Worm (Caenorhabditis elegans) whole organism, L2 larva: ENCODE results near the gene rpn-6.2.

Source experiments
- C34F6.9 ChIP-seq: fragments of 150-350 bp; optimal IDR thresholded peaks from 2 replicates; lab custom pipeline; 2014; ENCODE audit warnings: missing biosample characterization, missing genetic modification characterization
- F13H6.1 ChIP-seq: sonication (generic microtip); optimal IDR thresholded peaks from 2 replicates; lab custom pipeline; 2016; ENCODE audit warnings: missing genetic modification characterization, missing compliant biosample characterization
- R02D3.7 ChIP-seq: fragments of 150-350 bp; optimal IDR thresholded peaks from 2 replicates; lab custom pipeline; 2014; ENCODE audit warnings: missing biosample characterization, missing genetic modification characterization
- Y55F3AM.14 ChIP-seq: fragments of 200-800 bp; sonication (Bioruptor generic); optimal IDR thresholded peaks from 2 replicates; lab custom pipeline; 2018; ENCODE audit warnings: mild to moderate bottlenecking, missing genetic modification characterization, missing compliant biosample characterization
- ZK546.5 ChIP-seq: sonication (generic microtip); optimal IDR thresholded peaks from 2 replicates; lab custom pipeline; 2017; ENCODE audit warnings: missing biosample characterization, missing genetic modification characterization
- alr-1 ChIP-seq: fragments of 150-350 bp; optimal IDR thresholded peaks from 2 replicates; lab custom pipeline; 2014; ENCODE audit warnings: missing biosample characterization, missing genetic modification characterization
- aly-2 ChIP-seq: fragments of 150-350 bp; optimal IDR thresholded peaks from 2 replicates; lab custom pipeline; 2014; ENCODE audit warnings: missing biosample characterization, missing genetic modification characterization
- ama-1 ChIP-seq: fragments of 150-350 bp; optimal IDR thresholded peaks from 2 replicates; lab custom pipeline; 2018; ENCODE audit warnings: inconsistent platforms
- blmp-1 ChIP-seq: sonication (generic microtip); optimal IDR thresholded peaks from 2 replicates; lab custom pipeline; 2017; ENCODE audit warnings: missing genetic modification characterization, mild to moderate bottlenecking, missing compliant biosample characterization, antibody characterized with exemption, moderate library complexity; ENCODE audit not compliant: insufficient read depth
- ceh-16 ChIP-seq: fragments of 150-350 bp; optimal IDR thresholded peaks from 2 replicates; lab custom pipeline; 2014; ENCODE audit warnings: missing biosample characterization, missing genetic modification characterization
- ceh-82 ChIP-seq: fragments of 150-350 bp; optimal IDR thresholded peaks from 2 replicates; lab custom pipeline; 2014; ENCODE audit warnings: missing biosample characterization, missing genetic modification characterization
- crh-2 ChIP-seq: sonication (generic microtip); optimal IDR thresholded peaks from 2 replicates; lab custom pipeline; 2017; ENCODE audit warnings: missing biosample characterization, missing genetic modification characterization
- dmd-4 ChIP-seq: sonication (generic microtip); optimal IDR thresholded peaks from 2 replicates; lab custom pipeline; 2017; ENCODE audit warnings: missing biosample characterization, missing genetic modification characterization
- egl-27 ChIP-seq: sonication (generic microtip); optimal IDR thresholded peaks from 3 replicates; lab custom pipeline; 2017; ENCODE audit warnings: missing biosample characterization, missing genetic modification reagents, missing genetic modification characterization
- elt-1 ChIP-seq: fragments of 150-350 bp; optimal IDR thresholded peaks from 2 replicates; lab custom pipeline; 2014; ENCODE audit warnings: missing biosample characterization, missing genetic modification characterization
- elt-3 ChIP-seq: sonication (generic microtip); optimal IDR thresholded peaks from 2 replicates; lab custom pipeline; 2017; ENCODE audit warnings: missing biosample characterization, missing genetic modification characterization
- fos-1 ChIP-seq: fragments of 150-350 bp; optimal IDR thresholded peaks from 2 replicates; lab custom pipeline; 2014; ENCODE audit warnings: missing biosample characterization, missing genetic modification characterization
- gmeb-1 ChIP-seq: fragments of 150-350 bp; optimal IDR thresholded peaks from 2 replicates; lab custom pipeline; 2014; ENCODE audit warnings: missing biosample characterization, missing genetic modification characterization
- lin-11 ChIP-seq: fragments of 150-350 bp; sonication (generic microtip); optimal IDR thresholded peaks from 2 replicates; lab custom pipeline; 2014; ENCODE audit warnings: missing biosample characterization, missing genetic modification characterization, inconsistent platforms, mixed read lengths
- lin-13 ChIP-seq: fragments of 150-350 bp; optimal IDR thresholded peaks from 2 replicates; lab custom pipeline; 2014; ENCODE audit warnings: missing biosample characterization, missing genetic modification reagents, missing genetic modification characterization
- lin-39 ChIP-seq: fragments of 150-350 bp; optimal IDR thresholded peaks from 2 replicates; lab custom pipeline; 2014; ENCODE audit warnings: missing biosample characterization, missing genetic modification reagents, missing genetic modification characterization
- lsy-2 ChIP-seq, 2 experiments: fragments of 150-350 bp in 1 of 2; sonication (generic microtip) in 1 of 2; optimal IDR thresholded peaks; 2 replicates each; lab custom pipeline; 2014 to 2017; ENCODE audit warnings: missing biosample characterization in 2 of 2, missing genetic modification characterization in 2 of 2
- mab-5 ChIP-seq: fragments of 150-350 bp; optimal IDR thresholded peaks from 2 replicates; lab custom pipeline; 2014; ENCODE audit warnings: missing biosample characterization, missing genetic modification characterization
- mbf-1 ChIP-seq: sonication (generic microtip); optimal IDR thresholded peaks from 2 replicates; lab custom pipeline; 2017; ENCODE audit warnings: missing biosample characterization, missing genetic modification characterization
- mdl-1 ChIP-seq, 2 experiments: fragments of 150-350 bp in 1 of 2; sonication (generic microtip) in 1 of 2; optimal IDR thresholded peaks; 2 replicates each; lab custom pipeline; 2017; ENCODE audit warnings: missing biosample characterization in 2 of 2, missing genetic modification characterization in 2 of 2
- nhr-10 ChIP-seq: sonication (generic microtip); optimal IDR thresholded peaks from 2 replicates; lab custom pipeline; 2017; ENCODE audit warnings: missing biosample characterization, missing genetic modification characterization
- nhr-11 ChIP-seq: fragments of 150-350 bp; optimal IDR thresholded peaks from 2 replicates; lab custom pipeline; 2014; ENCODE audit warnings: missing biosample characterization, missing genetic modification characterization
- nhr-12 ChIP-seq: fragments of 150-350 bp; optimal IDR thresholded peaks from 2 replicates; lab custom pipeline; 2014; ENCODE audit warnings: missing biosample characterization, missing genetic modification characterization
- nhr-129 ChIP-seq: fragments of 150-350 bp; optimal IDR thresholded peaks from 2 replicates; lab custom pipeline; 2014; ENCODE audit warnings: missing biosample characterization, missing genetic modification characterization
- nhr-21 ChIP-seq: fragments of 150-350 bp; optimal IDR thresholded peaks from 2 replicates; lab custom pipeline; 2014; ENCODE audit warnings: missing biosample characterization, missing genetic modification characterization
- nhr-23 ChIP-seq: fragments of 150-350 bp; optimal IDR thresholded peaks from 2 replicates; lab custom pipeline; 2014; ENCODE audit warnings: missing biosample characterization, missing genetic modification reagents, missing genetic modification characterization
- nhr-237 ChIP-seq: fragments of 150-350 bp; optimal IDR thresholded peaks from 2 replicates; lab custom pipeline; 2014; ENCODE audit warnings: missing biosample characterization, missing genetic modification characterization
- nhr-25 ChIP-seq: fragments of 150-350 bp; sonication (generic microtip); optimal IDR thresholded peaks from 3 replicates; lab custom pipeline; 2014; ENCODE audit warnings: missing biosample characterization, missing genetic modification characterization
- nhr-6 ChIP-seq: fragments of 150-350 bp; optimal IDR thresholded peaks from 2 replicates; lab custom pipeline; 2014; ENCODE audit warnings: missing biosample characterization, missing genetic modification characterization
- nhr-77 ChIP-seq: fragments of 150-350 bp; optimal IDR thresholded peaks from 2 replicates; lab custom pipeline; 2014; ENCODE audit warnings: missing biosample characterization, missing genetic modification characterization
- peb-1 ChIP-seq: fragments of 150-350 bp; optimal IDR thresholded peaks from 2 replicates; lab custom pipeline; 2014; ENCODE audit warnings: missing biosample characterization, missing genetic modification characterization
- sem-4 ChIP-seq: fragments of 150-350 bp; optimal IDR thresholded peaks from 2 replicates; lab custom pipeline; 2014; ENCODE audit warnings: missing biosample characterization, missing genetic modification reagents, missing genetic modification characterization
- skn-1 ChIP-seq: sonication (generic microtip); optimal IDR thresholded peaks from 2 replicates; lab custom pipeline; 2017; ENCODE audit warnings: missing biosample characterization, missing genetic modification characterization
- sma-3 ChIP-seq: sonication (generic microtip); optimal IDR thresholded peaks from 2 replicates; lab custom pipeline; 2016; ENCODE audit warnings: missing genetic modification reagents, missing genetic modification characterization, missing compliant biosample characterization
- sma-9 ChIP-seq, 2 experiments: fragments of 150-350 bp in 1 of 2; sonication (generic microtip) in 1 of 2; optimal IDR thresholded peaks; 2 replicates each; lab custom pipeline; 2014 to 2016; ENCODE audit warnings: missing genetic modification characterization in 2 of 2, mild to moderate bottlenecking in 1 of 2, missing biosample characterization in 1 of 2, missing compliant biosample characterization in 1 of 2, missing genetic modification reagents in 1 of 2, moderate library complexity in 1 of 2
- snpc-4 ChIP-seq: fragments of 150-350 bp; optimal IDR thresholded peaks from 2 replicates; lab custom pipeline; 2014; ENCODE audit warnings: missing biosample characterization, missing genetic modification characterization
- unc-39 ChIP-seq: fragments of 150-350 bp; optimal IDR thresholded peaks from 2 replicates; lab custom pipeline; 2014; ENCODE audit warnings: missing biosample characterization, missing genetic modification characterization
- unc-55 ChIP-seq: fragments of 150-350 bp; sonication (generic microtip); optimal IDR thresholded peaks from 3 replicates; lab custom pipeline; 2014; ENCODE audit warnings: missing biosample characterization, missing genetic modification reagents, missing genetic modification characterization
- unc-62 ChIP-seq: fragments of 150-350 bp; optimal IDR thresholded peaks from 2 replicates; lab custom pipeline; 2014; ENCODE audit warnings: missing biosample characterization, missing genetic modification reagents, missing genetic modification characterization
- zag-1 ChIP-seq: fragments of 150-350 bp; optimal IDR thresholded peaks from 2 replicates; lab custom pipeline; 2014; ENCODE audit warnings: missing biosample characterization, missing genetic modification characterization
- ztf-1 ChIP-seq: fragments of 200-800 bp; sonication (Bioruptor generic); conservative IDR thresholded peaks from 2 replicates; pipeline ENCODE4 v1.3.6; 2022; ENCODE audit warnings: missing genetic modification characterization, missing compliant biosample characterization
- ztf-11 ChIP-seq: sonication (generic microtip); optimal IDR thresholded peaks from 2 replicates; lab custom pipeline; 2017; ENCODE audit warnings: missing biosample characterization, missing genetic modification characterization
- ztf-4 ChIP-seq: fragments of 150-350 bp; optimal IDR thresholded peaks from 2 replicates; lab custom pipeline; 2014; ENCODE audit warnings: missing biosample characterization, missing genetic modification characterization

rpn-6.2 gene

ce11 chrIII:8985461-8985860 is 16.3 kb downstream of the rpn-6.2 start:
- TF ChIP-seq mdl-1 (tag; optimal IDR thresholded peaks at IDR 0.05; lab: Kevin White, UChicago) (no peak), aly-2 (tag; lab: Kevin White, UChicago) (no peak), mab-5 (tag; lab: Kevin White, UChicago) (no peak), alr-1 (tag; lab: Kevin White, UChicago) (no peak)

ce11 chrIII:8984960-8985359 is 16.8 kb downstream of the rpn-6.2 start:
- TF ChIP-seq mab-5 (tag; lab: Kevin White, UChicago) (peak; percentile 21), nhr-77 (tag; lab: Kevin White, UChicago) (no peak), sma-9 (GFP tag; optimal IDR thresholded peaks at IDR 0.05; lab: Kevin White, UChicago) (peak; percentile 83), sma-9 (tag; optimal IDR thresholded peaks at IDR 0.05; lab: Kevin White, UChicago) (no peak), elt-3 (no peak), aly-2 (tag; lab: Kevin White, UChicago) (no peak), ceh-16 (tag; lab: Kevin White, UChicago) (no peak), lin-39 (tag; lab: Kevin White, UChicago) (no peak), unc-62 (GFP tag; lab: Kevin White, UChicago) (no peak), nhr-25 (peak; percentile 38), lin-11 (tag; lab: Kevin White, UChicago) (peak; percentile 36), fos-1 (tag; lab: Kevin White, UChicago) (peak; percentile 40), zag-1 (tag; lab: Kevin White, UChicago) (peak; percentile 69), nhr-11 (tag; lab: Kevin White, UChicago) (no peak), skn-1 (tag; lab: Kevin White, UChicago) (no peak), ztf-11 (tag; lab: Kevin White, UChicago) (no peak), nhr-10 (tag; lab: Kevin White, UChicago) (no peak), ztf-1 (GFP tag; lab: Robert Waterston, UW) (no peak), nhr-129 (peak; percentile 90), unc-55 (GFP tag; lab: Kevin White, UChicago) (peak; percentile 87), sma-3 (GFP tag; lab: Kevin White, UChicago) (peak; percentile 4), ama-1 (lab: Kevin White, UChicago) (no peak), lsy-2 (tag; optimal IDR thresholded peaks at IDR 0.05; lab: Kevin White, UChicago) (peak in 1 of 2 experiments; percentile 78), peb-1 (no peak), elt-1 (tag; lab: Kevin White, UChicago) (no peak), mdl-1 (tag; optimal IDR thresholded peaks at IDR 0.05; lab: Kevin White, UChicago) (peak in 1 of 2 experiments; percentile 37), ztf-4 (tag; lab: Kevin White, UChicago) (peak; percentile 82), nhr-237 (no peak), egl-27 (tag; lab: Kevin White, UChicago) (peak; percentile 59), nhr-6 (tag; lab: Kevin White, UChicago) (peak; percentile 63), snpc-4 (tag; lab: Kevin White, UChicago) (no peak), alr-1 (tag; lab: Kevin White, UChicago) (no peak), mbf-1 (tag; lab: Kevin White, UChicago) (no peak), crh-2 (tag; lab: Kevin White, UChicago) (peak; percentile 77), unc-39 (tag; lab: Kevin White, UChicago) (no peak), ceh-82 (no peak), sem-4 (peak; percentile 61), nhr-21 (tag; lab: Kevin White, UChicago) (no peak), lin-13 (GFP tag; lab: Kevin White, UChicago) (peak; percentile 46), nhr-23 (tag; lab: Kevin White, UChicago) (no peak), Y55F3AM.14 (GFP tag; lab: Kevin White, UChicago) (no peak), gmeb-1 (tag; lab: Kevin White, UChicago) (no peak), ZK546.5 (no peak), blmp-1 (tag; lab: Kevin White, UChicago) (no peak), nhr-12 (tag; lab: Kevin White, UChicago) (no peak), dmd-4 (tag; lab: Kevin White, UChicago) (no peak), F13H6.1 (tag; lab: Kevin White, UChicago) (peak; percentile 90), C34F6.9 (tag; lab: Kevin White, UChicago) (peak; percentile 85), R02D3.7 (tag; lab: Kevin White, UChicago) (no peak)
